Worm (Caenorhabditis elegans): Measurements from ENCODE around the gene Y54G2A.13.
"Not testable (repeated sequence)": the region's sequence is repeated elsewhere in the genome, so short reads cannot be mapped to it uniquely, and the experiment has no call there.

Gene Y54G2A.13

ce11 chrIV:2799389-2799788 is 20.1 kb downstream of the Y54G2A.13 start, which contains the start of gene Y54G2A.10:
Gene Y54G2A.10, plus strand, starts transcription at chrIV:2799689.
- TF ChIP-seq che-1 (tag; optimal IDR thresholded peaks at IDR 0.05) (no peak), ref-2 (tag; optimal IDR thresholded peaks at IDR 0.05) (no peak)

- TF ChIP-seq elt-2 (tag; optimal IDR thresholded peaks at IDR 0.05) (peak; percentile 14), lin-11 (tag; optimal IDR thresholded peaks at IDR 0.05) (no peak)
These were observed 21.2 kb downstream of the Y54G2A.13 start, which contains the start of gene Y54G2A.52 for ce11 chrIV:2798339-2798738. Gene Y54G2A.52, minus strand, starts transcription at chrIV:2798686.

ce11 chrIV:2793956-2794355 is 25.6 kb downstream of the Y54G2A.13 start:
- no peak for TF ChIP-seq K09A11.1 (tag; optimal IDR thresholded peaks at IDR 0.05; ENCODE audit: insufficient read depth)
- TF ChIP-seq nfya-1 (tag; optimal IDR thresholded peaks at IDR 0.05): peak; percentile 72

ce11 chrIV:2788389-2788788 is 31.1 kb downstream of the Y54G2A.13 start, which contains the start of gene atln-1:
Gene atln-1, plus strand, starts transcription at chrIV:2788689.
- not testable (repeated sequence) for TF ChIP-seq npax-4 (tag; optimal IDR thresholded peaks at IDR 0.05); K09A11.1 (tag; optimal IDR thresholded peaks at IDR 0.05; ENCODE audit: insufficient read depth); gmeb-2 (tag; optimal IDR thresholded peaks at IDR 0.05)

ce11 chrIV:2785057-2785456 is 34.5 kb downstream of the Y54G2A.13 start:
- TF ChIP-seq dmd-4 (tag; optimal IDR thresholded peaks at IDR 0.05; ENCODE audit: borderline replicate concordance): no peak
- no peak for TF ChIP-seq hlh-30 (tag; optimal IDR thresholded peaks at IDR 0.05; ENCODE audit: insufficient read depth)
- TF ChIP-seq nfya-1 (tag; optimal IDR thresholded peaks at IDR 0.05): peak; percentile 44
- peak; percentile 71 for TF ChIP-seq unc-42 (tag; optimal IDR thresholded peaks at IDR 0.05)
- no peak for TF ChIP-seq elt-2 (tag; optimal IDR thresholded peaks at IDR 0.05)
- TF ChIP-seq fkh-6 (tag; optimal IDR thresholded peaks at IDR 0.05): no peak
- TF ChIP-seq unc-55 (GFP tag; optimal IDR thresholded peaks at IDR 0.05): peak; percentile 14

- TF ChIP-seq Y22D7AL.16 (tag; optimal IDR thresholded peaks at IDR 0.05): no peak
- no peak for TF ChIP-seq ets-4 (tag; optimal IDR thresholded peaks at IDR 0.05)
- no peak for TF ChIP-seq npax-4 (tag; optimal IDR thresholded peaks at IDR 0.05)
- TF ChIP-seq gmeb-2 (tag; optimal IDR thresholded peaks at IDR 0.05): no peak
- TF ChIP-seq ceh-9 (tag; optimal IDR thresholded peaks at IDR 0.05): no peak
- no peak for TF ChIP-seq ceh-14 (tag; optimal IDR thresholded peaks at IDR 0.05)
- TF ChIP-seq madf-2 (tag; optimal IDR thresholded peaks at IDR 0.05): no peak
- TF ChIP-seq pag-3 (tag; optimal IDR thresholded peaks at IDR 0.05; ENCODE audit: borderline replicate concordance): no peak
- no peak for TF ChIP-seq ahr-1 (tag; optimal IDR thresholded peaks at IDR 0.05)
- no peak for TF ChIP-seq hlh-15 (tag; optimal IDR thresholded peaks at IDR 0.05)
- no peak for TF ChIP-seq C08G9.2 (tag; optimal IDR thresholded peaks at IDR 0.05)
- TF ChIP-seq eyg-1 (tag; optimal IDR thresholded peaks at IDR 0.05): no peak
- no peak for TF ChIP-seq ceh-19 (GFP tag; optimal IDR thresholded peaks at IDR 0.05)
- no peak for TF ChIP-seq dmd-4 (tag; optimal IDR thresholded peaks at IDR 0.05; ENCODE audit: borderline replicate concordance)
- no peak for TF ChIP-seq sdc-2 (tag; optimal IDR thresholded peaks at IDR 0.05)
- TF ChIP-seq pax-1 (tag; optimal IDR thresholded peaks at IDR 0.05): no peak
These were observed 36.6 kb downstream of the Y54G2A.13 start, which contains the start of gene Y54G2A.12 for ce11 chrIV:2782793-2783540. Gene Y54G2A.12, minus strand, starts transcription at chrIV:2782843.

- TF ChIP-seq ahr-1, nfya-1, sdc-2 (tag; optimal IDR thresholded peaks at IDR 0.05): not testable (repeated sequence)
These were observed 41.7 kb downstream of the Y54G2A.13 start, which contains the start of gene Y54G2A.72 for ce11 chrIV:2777841-2778240. Gene Y54G2A.72, plus strand, starts transcription at chrIV:2778141.
